Fruit fly (Drosophila melanogaster) whole organism: ENCODE data around the gene axo.

ENCODE experiments used
- psq ChIP-seq: fragments of >200 bp; optimal IDR thresholded peaks from 2 replicates; lab custom pipeline; 2017
- usp ChIP-seq: fragments of >200 bp; optimal IDR thresholded peaks from 2 replicates; lab custom pipeline; 2017; ENCODE audit warnings: missing biosample characterization, missing genetic modification characterization, mixed read lengths

- TF ChIP-seq psq (lab: Kevin White, UChicago) = no peak
- TF ChIP-seq usp = no peak
Observed at dm6 chr3L:4689970-4690369, 2.9 kb upstream of the axo start, which contains the start of gene CG18418.
